Fruit fly (Drosophila melanogaster): Measurements from ENCODE around the gene ghi.
A peak's percentile ranks its signal among the peaks of the same experiment; 100 is the strongest.

ghi gene

DNA sequence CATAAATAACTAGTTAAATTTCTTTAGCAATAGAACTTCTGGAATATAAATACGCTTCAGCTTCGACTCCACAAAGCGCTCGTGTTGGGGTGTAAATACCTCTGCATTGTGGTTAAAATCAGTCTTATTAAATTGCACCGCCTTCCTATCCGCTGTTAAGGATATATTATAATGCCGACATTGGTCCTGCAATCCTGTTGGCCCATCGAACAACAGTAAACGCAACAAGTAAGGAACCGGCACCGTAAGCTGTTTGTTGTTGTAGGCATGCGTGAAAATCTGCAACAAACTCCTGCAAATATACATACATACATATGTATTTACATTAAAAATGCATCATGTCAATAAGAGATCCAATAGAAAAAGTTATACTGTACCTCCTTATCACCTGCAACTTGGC, 4.7 kb downstream of the ghi start:
- TF ChIP-seq Vsx2 (GFP tag; optimal IDR thresholded peaks at IDR 0.05; ENCODE audit: partially characterized antibody) (no peak), Hr83 (GFP tag; optimal IDR thresholded peaks at IDR 0.05; ENCODE audit: poor library complexity, severe bottlenecking) (no peak), sv (GFP tag; optimal IDR thresholded peaks at IDR 0.05) (no peak), sage (GFP tag; optimal IDR thresholded peaks at IDR 0.05) (no peak), pan (optimal IDR thresholded peaks at IDR 0.05) (no peak), HLH106 (tag; optimal IDR thresholded peaks at IDR 0.05) (no peak), woc (GFP tag; optimal IDR thresholded peaks at IDR 0.05) (no peak), Dfd (GFP tag; optimal IDR thresholded peaks at IDR 0.05) (no peak), lola (GFP tag; optimal IDR thresholded peaks at IDR 0.05) (no peak), CG32264 (GFP tag; optimal IDR thresholded peaks at IDR 0.05) (no peak)

DNA sequence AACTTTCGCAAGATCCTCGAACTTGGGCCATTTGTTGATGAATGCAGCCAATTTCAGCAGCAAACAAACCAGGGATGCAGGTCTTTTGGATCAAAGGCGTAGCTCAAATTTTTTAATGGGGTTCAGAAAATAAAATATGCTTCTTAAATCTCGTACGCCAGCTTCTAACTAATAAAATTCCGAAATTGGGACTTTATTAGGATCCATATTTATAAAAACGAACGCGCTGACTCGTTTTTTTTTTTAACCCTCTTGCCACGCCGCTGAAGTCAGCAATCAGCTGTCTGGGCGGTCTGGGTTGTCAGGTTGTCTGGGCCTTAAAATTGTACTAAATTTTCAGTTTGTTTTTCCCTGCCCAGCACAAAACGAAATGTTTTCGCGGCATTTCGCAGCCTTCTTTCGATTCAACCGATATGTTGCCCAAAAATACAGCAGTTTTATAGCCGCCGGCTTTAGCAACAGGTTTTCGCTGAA, 6.0 kb downstream of the ghi start, which contains the start of gene CG3437:
Gene CG3437, minus strand, starts transcription at position 51 of the 474 bp plus-strand sequence.
- TF ChIP-seq OdsH (GFP tag; optimal IDR thresholded peaks at IDR 0.05) (peak; percentile 99), dsf (GFP tag; optimal IDR thresholded peaks at IDR 0.05; ENCODE audit: borderline replicate concordance) (peak; percentile 96), Vsx2 (GFP tag; optimal IDR thresholded peaks at IDR 0.05; ENCODE audit: partially characterized antibody) (no peak), dl (GFP tag; optimal IDR thresholded peaks at IDR 0.05; ENCODE audit: insufficient read depth in 1 of 2, partially characterized antibody in 2 of 2) (no peak), Dif (GFP tag; optimal IDR thresholded peaks at IDR 0.05; ENCODE audit: partially characterized antibody) (no peak), Mio (GFP tag; optimal IDR thresholded peaks at IDR 0.05) (peak; percentile 97), Jra (GFP tag; optimal IDR thresholded peaks at IDR 0.05) (peak; percentile 98), lola (GFP tag; optimal IDR thresholded peaks at IDR 0.05) (no peak), foxo (GFP tag; optimal IDR thresholded peaks at IDR 0.05) (peak; percentile 99 to 100), Dfd (GFP tag; optimal IDR thresholded peaks at IDR 0.05) (peak; percentile 92), Abd-B (GFP tag; optimal IDR thresholded peaks at IDR 0.05) (no peak), psq (GFP tag; optimal IDR thresholded peaks at IDR 0.05) (peak; percentile 97), dmrt93B (GFP tag; optimal IDR thresholded peaks at IDR 0.05) (peak; percentile 99), pan (optimal IDR thresholded peaks at IDR 0.05) (no peak), N (GFP tag; optimal IDR thresholded peaks at IDR 0.05) (no peak), sage (GFP tag; optimal IDR thresholded peaks at IDR 0.05) (peak; percentile 98), GATAd (GFP tag; optimal IDR thresholded peaks at IDR 0.05) (peak; percentile 98), rgr (GFP tag; optimal IDR thresholded peaks at IDR 0.05) (peak; percentile 100), Myc (optimal IDR thresholded peaks at IDR 0.05) (no peak), sv (GFP tag; optimal IDR thresholded peaks at IDR 0.05) (peak; percentile 98), woc (GFP tag; optimal IDR thresholded peaks at IDR 0.05) (peak; percentile 99), Hr78 (GFP tag; optimal IDR thresholded peaks at IDR 0.05) (no peak), br (GFP tag; optimal IDR thresholded peaks at IDR 0.05) (peak; percentile 99), Rel (GFP tag; optimal IDR thresholded peaks at IDR 0.05) (peak; percentile 95), Rel (tag; optimal IDR thresholded peaks at IDR 0.05) (peak; percentile 89), Hnf4 (GFP tag; optimal IDR thresholded peaks at IDR 0.05) (peak; percentile 99), Sp1 (GFP tag; optimal IDR thresholded peaks at IDR 0.05) (peak; percentile 100), Hr83 (GFP tag; optimal IDR thresholded peaks at IDR 0.05; ENCODE audit: poor library complexity, severe bottlenecking) (peak; percentile 99), brk (GFP tag; optimal IDR thresholded peaks at IDR 0.05) (peak; percentile 98), usp (GFP tag; optimal IDR thresholded peaks at IDR 0.05) (no peak), tai (GFP tag; optimal IDR thresholded peaks at IDR 0.05) (no peak), jim (GFP tag; optimal IDR thresholded peaks at IDR 0.05) (peak; percentile 91), HLH106 (tag; optimal IDR thresholded peaks at IDR 0.05) (peak; percentile 99), h (GFP tag; optimal IDR thresholded peaks at IDR 0.05) (peak; percentile 99), CrebA (GFP tag; optimal IDR thresholded peaks at IDR 0.05; ENCODE audit: borderline replicate concordance) (no peak), CG32264 (GFP tag; optimal IDR thresholded peaks at IDR 0.05) (peak; percentile 99), CG9705 (GFP tag; optimal IDR thresholded peaks at IDR 0.05) (peak; percentile 99), fru (GFP tag; optimal IDR thresholded peaks at IDR 0.05) (peak; percentile 99), ey (GFP tag; optimal IDR thresholded peaks at IDR 0.05) (peak; percentile 99)

Data from whole organism, wandering third instar larva.